Fruit fly (Drosophila melanogaster) whole organism: Measurements from ENCODE around the gene CG14273.

Experiments
- CG8478 ChIP-seq: fragments of >200 bp; optimal IDR thresholded peaks from 2 replicates; lab custom pipeline; 2018; ENCODE audit warnings: inconsistent platforms
- pan ChIP-seq: fragments of >200 bp; optimal IDR thresholded peaks from 2 replicates; lab custom pipeline; 2017
- psq ChIP-seq: fragments of >200 bp; optimal IDR thresholded peaks from 2 replicates; lab custom pipeline; 2017

DNA sequence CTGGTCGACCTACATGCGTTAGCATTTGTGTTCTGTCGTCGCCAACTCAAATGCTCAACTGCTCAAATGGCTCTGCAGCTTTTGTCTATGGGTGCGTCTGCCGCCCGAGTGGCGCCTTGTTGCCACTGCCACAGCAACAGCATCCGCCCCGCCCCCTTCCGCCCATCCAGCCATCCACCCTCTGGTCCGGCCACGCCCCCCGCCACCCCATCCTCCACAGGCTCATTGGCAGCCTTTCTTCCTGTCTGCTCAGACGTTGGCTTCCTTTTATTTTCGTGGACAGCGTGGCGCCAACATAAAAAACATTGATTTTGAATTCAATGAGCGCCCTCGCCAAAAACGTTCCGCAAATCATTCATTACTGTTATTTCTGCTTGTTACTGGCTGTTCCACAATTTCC, 8.9 kb upstream of the CG14273 start:
- no peak for TF ChIP-seq psq (lab: Kevin White, UChicago)
- TF ChIP-seq pan (lab: Kevin White, UChicago): no peak
- no peak for TF ChIP-seq CG8478 (lab: Kevin White, UChicago)
